Worm (Caenorhabditis elegans): Measurements from ENCODE around the gene ztf-22.

ztf-22 gene

ce11 chrII:13285729-13286128 lies at the start of gene ztf-22:
Gene ztf-22 (minus strand): TSS chrII:13285829.
- TF ChIP-seq ceh-16 (tag; optimal IDR thresholded peaks at IDR 0.05) (no peak), nhr-76 (tag; optimal IDR thresholded peaks at IDR 0.05) (no peak), snpc-4 (tag; optimal IDR thresholded peaks at IDR 0.05) (no peak), unc-39 (tag; optimal IDR thresholded peaks at IDR 0.05) (no peak), nhr-28 (tag; optimal IDR thresholded peaks at IDR 0.05) (no peak), aly-2 (tag; optimal IDR thresholded peaks at IDR 0.05) (no peak), eor-1 (tag; optimal IDR thresholded peaks at IDR 0.05) (no peak), pqm-1 (tag; optimal IDR thresholded peaks at IDR 0.05) (no peak), ztf-11 (tag; optimal IDR thresholded peaks at IDR 0.05) (no peak), tbx-2 (tag; optimal IDR thresholded peaks at IDR 0.05) (no peak)

DNA sequence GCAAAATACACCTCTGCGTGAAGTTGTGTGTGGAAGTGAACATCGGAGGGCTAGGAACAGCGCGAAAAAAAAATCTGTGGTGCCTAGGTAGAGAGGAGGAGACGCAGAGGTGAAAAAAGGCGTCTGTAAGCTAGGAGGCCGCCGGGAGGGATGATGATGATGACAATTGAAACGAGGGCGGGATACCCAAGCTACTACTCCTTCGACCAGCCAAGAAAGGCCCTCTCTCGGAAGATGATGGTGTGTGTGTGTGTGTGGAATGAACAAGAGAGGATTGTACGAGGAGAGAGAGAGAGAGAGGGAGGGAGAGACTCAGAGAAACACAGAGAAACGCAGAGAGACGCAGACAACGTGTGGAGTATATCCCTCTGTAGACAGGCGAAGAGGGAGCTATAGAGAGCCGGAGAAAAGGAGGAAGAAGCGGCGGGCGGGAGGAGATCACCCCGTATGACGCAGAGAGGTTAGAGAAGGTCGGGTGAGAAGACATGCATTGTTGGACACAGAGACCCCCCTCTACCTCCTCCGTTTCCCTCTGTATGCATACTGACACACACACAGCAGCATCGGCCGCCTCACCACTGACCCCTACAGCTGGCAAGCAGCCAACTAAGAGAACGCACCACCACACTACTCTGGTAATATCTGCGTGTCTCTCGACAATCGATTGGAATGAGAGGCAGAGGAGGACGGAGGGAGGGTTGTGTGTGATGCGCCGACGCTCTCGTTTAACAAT lies 49.5 kb upstream of the ztf-22 start:
- TF ChIP-seq nhr-237 (tag; optimal IDR thresholded peaks at IDR 0.05), result no peak
- TF ChIP-seq egl-27 (tag; optimal IDR thresholded peaks at IDR 0.05), result peak; percentile 2
- peak; percentile 83 for TF ChIP-seq nfya-1 (tag; optimal IDR thresholded peaks at IDR 0.05; ENCODE audit: insufficient read depth)
- TF ChIP-seq R02D3.7 (tag; optimal IDR thresholded peaks at IDR 0.05), result peak; percentile 49
- no peak for TF ChIP-seq nhr-12 (tag; optimal IDR thresholded peaks at IDR 0.05)
- TF ChIP-seq skn-1 (tag; optimal IDR thresholded peaks at IDR 0.05), result no peak
- TF ChIP-seq eor-1 (tag; optimal IDR thresholded peaks at IDR 0.05), result no peak
- TF ChIP-seq lsy-12 (tag; optimal IDR thresholded peaks at IDR 0.05), result peak; percentile 68
- TF ChIP-seq snpc-4 (tag; optimal IDR thresholded peaks at IDR 0.05), result peak; percentile 87
- no peak for TF ChIP-seq nhr-28 (tag; optimal IDR thresholded peaks at IDR 0.05)
- TF ChIP-seq nhr-11 (tag; optimal IDR thresholded peaks at IDR 0.05), result peak; percentile 33
- peak; percentile 18 for TF ChIP-seq ama-1 (optimal IDR thresholded peaks at IDR 0.05)
- peak; percentile 7 for TF ChIP-seq fkh-10 (GFP tag; optimal IDR thresholded peaks at IDR 0.05)
- peak; percentile 88 for TF ChIP-seq nhr-23 (tag; optimal IDR thresholded peaks at IDR 0.05)
- no peak for TF ChIP-seq aly-2 (tag; optimal IDR thresholded peaks at IDR 0.05)
- no peak for TF ChIP-seq egl-5 (tag; optimal IDR thresholded peaks at IDR 0.05)
- TF ChIP-seq nhr-76 (tag; optimal IDR thresholded peaks at IDR 0.05), result no peak
- TF ChIP-seq fkh-2 (tag; optimal IDR thresholded peaks at IDR 0.05), result no peak
- TF ChIP-seq mml-1 (tag; optimal IDR thresholded peaks at IDR 0.05), result no peak
- TF ChIP-seq ceh-28 (tag; optimal IDR thresholded peaks at IDR 0.05), result peak; percentile 92
- peak; percentile 79 for TF ChIP-seq ceh-82 (tag; optimal IDR thresholded peaks at IDR 0.05)
- peak; percentile 32 for TF ChIP-seq elt-2 (tag; optimal IDR thresholded peaks at IDR 0.05)
- TF ChIP-seq lin-39 (tag; optimal IDR thresholded peaks at IDR 0.05), result peak; percentile 62
- no peak for TF ChIP-seq unc-39 (tag; optimal IDR thresholded peaks at IDR 0.05)
- TF ChIP-seq pha-4 (tag; optimal IDR thresholded peaks at IDR 0.05), result peak; percentile 68
- TF ChIP-seq nhr-67 (tag; optimal IDR thresholded peaks at IDR 0.05), result no peak
- no peak for TF ChIP-seq ZK546.5 (tag; optimal IDR thresholded peaks at IDR 0.05)
- TF ChIP-seq elt-1 (tag; optimal IDR thresholded peaks at IDR 0.05), result peak; percentile 56
- TF ChIP-seq lin-15B (tag; optimal IDR thresholded peaks at IDR 0.05), result no peak
- peak; percentile 58 for TF ChIP-seq zag-1 (tag; optimal IDR thresholded peaks at IDR 0.05)
- peak; percentile 90 for TF ChIP-seq hmg-11 (tag; optimal IDR thresholded peaks at IDR 0.05)
- TF ChIP-seq jun-1 (tag; optimal IDR thresholded peaks at IDR 0.05), result peak; percentile 68
- peak; percentile 88 for TF ChIP-seq nhr-25 (tag; optimal IDR thresholded peaks at IDR 0.05)
- peak; percentile 14 for TF ChIP-seq unc-62 (GFP tag; optimal IDR thresholded peaks at IDR 0.05)
- TF ChIP-seq fos-1 (tag; optimal IDR thresholded peaks at IDR 0.05), result no peak
- no peak for TF ChIP-seq ztf-11 (tag; optimal IDR thresholded peaks at IDR 0.05)
- peak; percentile 79 for TF ChIP-seq ztf-4 (tag; optimal IDR thresholded peaks at IDR 0.05)
- no peak for TF ChIP-seq daf-12 (tag; optimal IDR thresholded peaks at IDR 0.05)
- TF ChIP-seq nhr-77 (tag; optimal IDR thresholded peaks at IDR 0.05), result no peak
- TF ChIP-seq nhr-43 (tag; optimal IDR thresholded peaks at IDR 0.05; ENCODE audit: poor library complexity, severe bottlenecking), result peak; percentile 85
- no peak for TF ChIP-seq elt-3 (tag; optimal IDR thresholded peaks at IDR 0.05)
- peak; percentile 61 for TF ChIP-seq mdl-1 (tag; optimal IDR thresholded peaks at IDR 0.05)
- TF ChIP-seq ceh-9 (tag; optimal IDR thresholded peaks at IDR 0.05), result no peak
- peak; percentile 91 for TF ChIP-seq tbx-2 (tag; optimal IDR thresholded peaks at IDR 0.05)
- TF ChIP-seq ceh-16 (tag; optimal IDR thresholded peaks at IDR 0.05), result no peak
- peak; percentile 52 for TF ChIP-seq sea-2 (GFP tag; optimal IDR thresholded peaks at IDR 0.05)
- peak; percentile 29 for TF ChIP-seq pqm-1 (tag; optimal IDR thresholded peaks at IDR 0.05)

Measured in whole organism, L3 larva.